Worm (Caenorhabditis elegans): ENCODE data around the gene C45G9.10.

Gene C45G9.10

ce11 chrIII:5018116-5018689, 43.5 kb downstream of the C45G9.10 start, which contains the start of gene wip-1 (continued):
- peak; percentile 82 for TF ChIP-seq hrde-1 (tag; optimal IDR thresholded peaks at IDR 0.05; ENCODE audit: borderline replicate concordance)
- TF ChIP-seq F52B5.7 (tag; optimal IDR thresholded peaks at IDR 0.05) = peak; percentile 67
- TF ChIP-seq T26A5.8 (tag; optimal IDR thresholded peaks at IDR 0.05) = no peak
- peak; percentile 97 for TF ChIP-seq ztf-26 (tag; optimal IDR thresholded peaks at IDR 0.05)
- peak; percentile 83 for TF ChIP-seq Y79H2A.3 (GFP tag; conservative IDR thresholded peaks at IDR 0.05)
- peak; percentile 99 for TF ChIP-seq B0336.3 (GFP tag; IDR thresholded peaks at IDR 0.05)
- peak; percentile 84 for TF ChIP-seq him-1 (tag; optimal IDR thresholded peaks at IDR 0.05)
- TF ChIP-seq nfya-2 (GFP tag; IDR thresholded peaks at IDR 0.05) = no peak
- TF ChIP-seq repo-1 (tag; optimal IDR thresholded peaks at IDR 0.05) = peak; percentile 96
- peak; percentile 91 for TF ChIP-seq sptf-2 (GFP tag; optimal IDR thresholded peaks at IDR 0.05)
- peak; percentile 100 for TF ChIP-seq attf-5 (GFP tag; optimal IDR thresholded peaks at IDR 0.05)
- TF ChIP-seq F23B12.7 (tag; optimal IDR thresholded peaks at IDR 0.05; ENCODE audit: insufficient read depth) = peak; percentile 98
- TF ChIP-seq ztf-22 (GFP tag; optimal IDR thresholded peaks at IDR 0.05) = peak; percentile 91
- peak; percentile 100 for TF ChIP-seq ztf-18 (tag; optimal IDR thresholded peaks at IDR 0.05)
- peak; percentile 96 for TF ChIP-seq unc-130 (GFP tag; optimal IDR thresholded peaks at IDR 0.05)
- no peak for TF ChIP-seq ccch-3 (GFP tag; optimal IDR thresholded peaks at IDR 0.05)
- peak; percentile 90 for TF ChIP-seq hsf-1 (GFP tag; IDR thresholded peaks at IDR 0.05)
- TF ChIP-seq chd-7 (tag; optimal IDR thresholded peaks at IDR 0.05) = peak; percentile 89
- TF ChIP-seq ztf-25 (GFP tag; IDR thresholded peaks at IDR 0.05) = peak; percentile 47; the same call in 1 of the 2 replicates
- peak; percentile 88 for TF ChIP-seq hmg-20 (GFP tag; IDR thresholded peaks at IDR 0.05)
- 0 out of 2 replicates have a peak, but pooled peaks have one; percentile 87 for TF ChIP-seq F37B4.10 (GFP tag; IDR thresholded peaks at IDR 0.05)
- peak; percentile 64 for TF ChIP-seq egrh-3 (GFP tag; IDR thresholded peaks at IDR 0.05)
- TF ChIP-seq B0035.1 (tag; optimal IDR thresholded peaks at IDR 0.05) = peak; percentile 89
- peak; percentile 87 for TF ChIP-seq F22D6.2 (tag; optimal IDR thresholded peaks at IDR 0.05)
- TF ChIP-seq Y53F4B.3 (GFP tag; IDR thresholded peaks at IDR 0.05) = peak; percentile 88
- TF ChIP-seq cebp-2 (GFP tag; IDR thresholded peaks at IDR 0.05) = peak; percentile 81; the same call in 1 of the 2 replicates
- peak; percentile 88 for TF ChIP-seq T07F8.4 (tag; optimal IDR thresholded peaks at IDR 0.05)
- TF ChIP-seq sea-2 (GFP tag; IDR thresholded peaks at IDR 0.05) = peak; percentile 87
- TF ChIP-seq ekl-4 (GFP tag; IDR thresholded peaks at IDR 0.05) = peak; percentile 98
- peak; percentile 96 for TF ChIP-seq ZK185.1 (tag; optimal IDR thresholded peaks at IDR 0.05; ENCODE audit: poor library complexity, severe bottlenecking)
- peak; percentile 94 for TF ChIP-seq K11D2.4 (GFP tag; IDR thresholded peaks at IDR 0.05)
- no peak for TF ChIP-seq nfya-1 (tag; optimal IDR thresholded peaks at IDR 0.05; ENCODE audit: borderline replicate concordance, insufficient read depth)
- TF ChIP-seq ceh-58 (GFP tag; IDR thresholded peaks at IDR 0.05) = no peak

ce11 chrIII:5017550-5017949, 44.1 kb downstream of the C45G9.10 start, which contains the start of gene larp-1:
Gene larp-1, minus strand, starts transcription at chrIII:5017650.
- TF ChIP-seq madf-3 (GFP tag; IDR thresholded peaks at IDR 0.05) (0 out of 2 replicates have a peak, but pooled peaks have one; percentile 16), unc-62 (GFP tag; optimal IDR thresholded peaks at IDR 0.05) (no peak)

- no peak for TF ChIP-seq hlh-26 (GFP tag; conservative IDR thresholded peaks at IDR 0.05)
- peak; percentile 27 for TF ChIP-seq lin-54 (GFP tag; optimal IDR thresholded peaks at IDR 0.05)
- peak; percentile 86 for TF ChIP-seq ZK185.1 (tag; optimal IDR thresholded peaks at IDR 0.05; ENCODE audit: poor library complexity, severe bottlenecking)
- no peak for TF ChIP-seq sdz-38 (tag; optimal IDR thresholded peaks at IDR 0.05)
- peak; percentile 77; the same call in 1 of the 2 replicates for TF ChIP-seq ekl-4 (GFP tag; IDR thresholded peaks at IDR 0.05)
- peak; percentile 84 for TF ChIP-seq ztf-18 (tag; optimal IDR thresholded peaks at IDR 0.05)
- no peak for TF ChIP-seq rec-8 (tag; optimal IDR thresholded peaks at IDR 0.05)
- TF ChIP-seq chd-7 (tag; optimal IDR thresholded peaks at IDR 0.05) = peak; percentile 53
- TF ChIP-seq nfyb-1 (GFP tag; IDR thresholded peaks at IDR 0.05) = peak; percentile 77; the same call in 1 of the 2 replicates
- peak; percentile 86 for TF ChIP-seq lin-40 (tag; optimal IDR thresholded peaks at IDR 0.05)
- peak; percentile 76 for TF ChIP-seq ztf-26 (tag; optimal IDR thresholded peaks at IDR 0.05)
- TF ChIP-seq nhr-90 (tag; optimal IDR thresholded peaks at IDR 0.05) = peak; percentile 19
- peak; percentile 84 for TF ChIP-seq dox-1 (GFP tag; IDR thresholded peaks at IDR 0.05)
- peak; percentile 46; the same call in 1 of the 2 replicates for TF ChIP-seq rcor-1 (GFP tag; IDR thresholded peaks at IDR 0.05)
- peak; percentile 72 for TF ChIP-seq lir-1 (GFP tag; conservative IDR thresholded peaks at IDR 0.05)
Observed at ce11 chrIII:5013915-5014346, 47.8 kb downstream of the C45G9.10 start.
